Worm (Caenorhabditis elegans) whole organism, late embryonic: ENCODE data around the gene ess-2.

Experiments used
- C08G9.2 ChIP-seq: sonication (generic microtip); optimal IDR thresholded peaks from 2 replicates; lab custom pipeline; 2016; ENCODE audit warnings: mild to moderate bottlenecking, missing genetic modification characterization, moderate library complexity, missing compliant biosample characterization
- F13H6.1 ChIP-seq: sonication (generic microtip); optimal IDR thresholded peaks from 2 replicates; lab custom pipeline; 2016; ENCODE audit warnings: missing genetic modification characterization, missing compliant biosample characterization
- K02D7.2 ChIP-seq: sonication (generic microtip); optimal IDR thresholded peaks from 2 replicates; lab custom pipeline; 2017; ENCODE audit warnings: mild to moderate bottlenecking, missing genetic modification characterization, missing compliant biosample characterization
- K09A11.1 ChIP-seq: sonication (generic microtip); optimal IDR thresholded peaks from 2 replicates; lab custom pipeline; 2017; ENCODE audit warnings: antibody characterized with exemption, mild to moderate bottlenecking, missing genetic modification characterization, missing compliant biosample characterization; ENCODE audit not compliant: insufficient read depth
- T23F11.4 ChIP-seq: fragments of 200-800 bp; sonication (Bioruptor generic); optimal IDR thresholded peaks from 2 replicates; lab custom pipeline; 2018; ENCODE audit warnings: mild to moderate bottlenecking, missing genetic modification characterization, missing compliant biosample characterization
- ahr-1 ChIP-seq: sonication (generic microtip); optimal IDR thresholded peaks from 2 replicates; lab custom pipeline; 2016; ENCODE audit warnings: missing genetic modification characterization, missing compliant biosample characterization
- ama-1 ChIP-seq: fragments of 150-350 bp; optimal IDR thresholded peaks from 2 replicates; lab custom pipeline; 2014
- ceh-2 ChIP-seq: sonication (generic microtip); optimal IDR thresholded peaks from 2 replicates; lab custom pipeline; 2016; ENCODE audit warnings: missing genotype, missing genetic modification characterization, missing compliant biosample characterization
- ceh-24 ChIP-seq: sonication (generic microtip); optimal IDR thresholded peaks from 2 replicates; lab custom pipeline; 2016; ENCODE audit warnings: mild to moderate bottlenecking, missing genetic modification characterization, missing compliant biosample characterization
- ceh-31 ChIP-seq: sonication (generic microtip); optimal IDR thresholded peaks from 2 replicates; lab custom pipeline; 2016; ENCODE audit warnings: missing genetic modification characterization, missing compliant biosample characterization
- ceh-34 ChIP-seq: sonication (generic microtip); optimal IDR thresholded peaks from 2 replicates; lab custom pipeline; 2016; ENCODE audit warnings: mild to moderate bottlenecking, missing genetic modification characterization, missing compliant biosample characterization
- ceh-45 ChIP-seq: fragments of 200-800 bp; sonication (Bioruptor generic); IDR thresholded peaks from 2 replicates; pipeline ENCODE4 v1.3.6; 2022; ENCODE audit warnings: missing genetic modification reagents, missing genetic modification characterization, missing compliant biosample characterization
- ceh-48 ChIP-seq: sonication (generic microtip); optimal IDR thresholded peaks from 2 replicates; lab custom pipeline; 2016; ENCODE audit warnings: missing genetic modification characterization, inconsistent platforms, missing compliant biosample characterization
- ceh-6 ChIP-seq: fragments of 200-800 bp; sonication (Bioruptor generic); optimal IDR thresholded peaks from 2 replicates; lab custom pipeline; 2018; ENCODE audit warnings: mild to moderate bottlenecking, missing genetic modification characterization, missing compliant biosample characterization
- che-1 ChIP-seq: sonication (generic microtip); optimal IDR thresholded peaks from 2 replicates; lab custom pipeline; 2016; ENCODE audit warnings: mild to moderate bottlenecking, missing genetic modification characterization, missing compliant biosample characterization
- dmd-4 ChIP-seq: sonication (generic microtip); optimal IDR thresholded peaks from 2 replicates; lab custom pipeline; 2016; ENCODE audit warnings: borderline replicate concordance, missing genetic modification characterization, missing compliant biosample characterization
- ets-4 ChIP-seq: sonication (generic microtip); optimal IDR thresholded peaks from 2 replicates; lab custom pipeline; 2016; ENCODE audit warnings: missing genetic modification characterization, missing compliant biosample characterization
- fkh-10 ChIP-seq: fragments of 150-350 bp; optimal IDR thresholded peaks from 2 replicates; lab custom pipeline; 2014; ENCODE audit warnings: missing biosample characterization, missing genetic modification reagents, missing genetic modification characterization
- fkh-6 ChIP-seq: sonication (generic microtip); optimal IDR thresholded peaks from 2 replicates; lab custom pipeline; 2016; ENCODE audit warnings: missing genetic modification characterization, missing compliant biosample characterization
- hlh-15 ChIP-seq: sonication (generic microtip); optimal IDR thresholded peaks from 2 replicates; lab custom pipeline; 2016; ENCODE audit warnings: missing genetic modification characterization, missing compliant biosample characterization
- hlh-30 ChIP-seq: sonication (generic microtip); optimal IDR thresholded peaks from 2 replicates; lab custom pipeline; 2017; ENCODE audit warnings: antibody characterized with exemption, missing genetic modification characterization, missing compliant biosample characterization; ENCODE audit not compliant: insufficient read depth
- hlh-6 ChIP-seq: sonication (generic microtip); optimal IDR thresholded peaks from 2 replicates; lab custom pipeline; 2016; ENCODE audit warnings: missing genotype, missing genetic modification characterization, missing compliant biosample characterization
- hlh-8 ChIP-seq: sonication (generic microtip); optimal IDR thresholded peaks from 2 replicates; lab custom pipeline; 2016; ENCODE audit warnings: missing genotype, missing genetic modification characterization, missing compliant biosample characterization
- lim-6 ChIP-seq: sonication (generic microtip); optimal IDR thresholded peaks from 2 replicates; lab custom pipeline; 2016; ENCODE audit warnings: missing genetic modification characterization, missing compliant biosample characterization
- lin-11 ChIP-seq: fragments of 200-800 bp; sonication (Bioruptor generic); optimal IDR thresholded peaks from 2 replicates; lab custom pipeline; 2018; ENCODE audit warnings: mild to moderate bottlenecking, missing genetic modification characterization, missing compliant biosample characterization
- mec-3 ChIP-seq: sonication (generic microtip); optimal IDR thresholded peaks from 2 replicates; lab custom pipeline; 2016; ENCODE audit warnings: borderline replicate concordance, missing genetic modification characterization, missing compliant biosample characterization
- odd-2 ChIP-seq: sonication (generic microtip); optimal IDR thresholded peaks from 2 replicates; lab custom pipeline; 2017; ENCODE audit warnings: antibody characterized with exemption, mild to moderate bottlenecking, missing genetic modification characterization, missing compliant biosample characterization
- pat-9 ChIP-seq: fragments of 200-800 bp; sonication (Bioruptor generic); optimal IDR thresholded peaks from 2 replicates; lab custom pipeline; 2018; ENCODE audit warnings: mild to moderate bottlenecking, missing genetic modification characterization, moderate library complexity, missing compliant biosample characterization
- pax-1 ChIP-seq: fragments of 150-350 bp; optimal IDR thresholded peaks from 2 replicates; lab custom pipeline; 2014; ENCODE audit warnings: missing biosample characterization, missing genetic modification characterization
- pha-2 ChIP-seq: sonication (generic microtip); optimal IDR thresholded peaks from 2 replicates; lab custom pipeline; 2017; ENCODE audit warnings: mild to moderate bottlenecking, missing genetic modification characterization, missing compliant biosample characterization
- pha-4 ChIP-seq: fragments of 150-350 bp; optimal IDR thresholded peaks from 2 replicates; lab custom pipeline; 2018; ENCODE audit warnings: missing biosample characterization, missing genetic modification reagents, missing genetic modification characterization
- pqm-1 ChIP-seq: sonication (generic microtip); optimal IDR thresholded peaks from 2 replicates; lab custom pipeline; 2016; ENCODE audit warnings: missing genetic modification characterization, missing compliant biosample characterization
- ref-2 ChIP-seq: sonication (generic microtip); optimal IDR thresholded peaks from 2 replicates; lab custom pipeline; 2016; ENCODE audit warnings: missing genetic modification characterization, missing compliant biosample characterization
- sdc-2 ChIP-seq: sonication (generic microtip); optimal IDR thresholded peaks from 2 replicates; lab custom pipeline; 2016; ENCODE audit warnings: missing genotype, missing genetic modification characterization, missing compliant biosample characterization
- sox-2 ChIP-seq: fragments of 200-800 bp; sonication (Bioruptor generic); IDR thresholded peaks from 2 replicates; pipeline ENCODE4 v1.3.6; 2022; ENCODE audit warnings: missing genetic modification reagents, missing genetic modification characterization, missing compliant biosample characterization
- tbx-2 ChIP-seq: sonication (generic microtip); optimal IDR thresholded peaks from 2 replicates; lab custom pipeline; 2016; ENCODE audit warnings: missing genetic modification characterization, missing compliant biosample characterization
- ttx-3 ChIP-seq: sonication (generic microtip); optimal IDR thresholded peaks from 2 replicates; lab custom pipeline; 2016; ENCODE audit warnings: missing genetic modification reagents, missing genetic modification characterization, missing compliant biosample characterization
- unc-42 ChIP-seq: sonication (generic microtip); optimal IDR thresholded peaks from 2 replicates; lab custom pipeline; 2016; ENCODE audit warnings: missing genotype, missing genetic modification characterization, missing compliant biosample characterization
- unc-55 ChIP-seq: sonication (generic microtip); optimal IDR thresholded peaks from 2 replicates; lab custom pipeline; 2017; ENCODE audit warnings: missing biosample characterization, missing genetic modification reagents, missing genetic modification characterization
- unc-86 ChIP-seq: sonication (generic microtip); optimal IDR thresholded peaks from 2 replicates; lab custom pipeline; 2016; ENCODE audit warnings: missing genetic modification characterization, missing compliant biosample characterization

The ess-2 gene

ce11 chrIII:8490254-8490653, at the start of gene ess-2, which contains the start of gene F42H10.2:
Gene ess-2, minus strand, starts transcription at chrIII:8490352.
Gene F42H10.2, plus strand, starts transcription at chrIII:8490620.
- peak; percentile 38 for TF ChIP-seq unc-42 (tag; lab: Kevin White, UChicago)
- no peak for TF ChIP-seq fkh-10 (GFP tag; lab: Kevin White, UChicago)

- TF ChIP-seq pha-4 (no peak), dmd-4 (no peak), pax-1 (tag; lab: Kevin White, UChicago) (no peak), tbx-2 (tag; lab: Kevin White, UChicago) (no peak), F13H6.1 (tag; lab: Kevin White, UChicago) (no peak), hlh-8 (tag; lab: Kevin White, UChicago) (no peak), hlh-30 (no peak), unc-86 (tag; lab: Kevin White, UChicago) (no peak), lin-11 (tag; lab: Kevin White, UChicago) (no peak), mec-3 (no peak), ceh-34 (tag; lab: Kevin White, UChicago) (no peak), hlh-15 (tag; lab: Kevin White, UChicago) (no peak), ahr-1 (tag; lab: Kevin White, UChicago) (no peak), pat-9 (tag; lab: Kevin White, UChicago) (no peak), ref-2 (tag; lab: Kevin White, UChicago) (no peak), ceh-2 (tag; lab: Kevin White, UChicago) (no peak), fkh-10 (GFP tag; lab: Kevin White, UChicago) (no peak), ceh-45 (GFP tag; lab: Robert Waterston, UW) (no peak)
- TF ChIP-seq, all 69 proteins: peak for 0
These were observed 45.3 kb upstream of the ess-2 start for ce11 chrIII:8535445-8535844.

- no peak for TF ChIP-seq ref-2 (tag; lab: Kevin White, UChicago)
- no peak for TF ChIP-seq T23F11.4 (GFP tag; lab: Kevin White, UChicago)
- no peak for TF ChIP-seq fkh-6 (tag; lab: Kevin White, UChicago)
- TF ChIP-seq hlh-15 (tag; lab: Kevin White, UChicago), result no peak
- TF ChIP-seq ceh-24 (tag; lab: Kevin White, UChicago), result no peak
- no peak for TF ChIP-seq pqm-1 (tag; lab: Kevin White, UChicago)
- no peak for TF ChIP-seq C08G9.2
- TF ChIP-seq hlh-8 (tag; lab: Kevin White, UChicago), result no peak
These were observed 44.6 kb upstream of the ess-2 start, which contains the start of gene trp-1 for ce11 chrIII:8534647-8535181. Gene trp-1, plus strand, starts transcription at chrIII:8535131.

ce11 chrIII:8533900-8534299, 43.7 kb upstream of the ess-2 start:
- peak; percentile 39 for TF ChIP-seq unc-42 (tag; lab: Kevin White, UChicago)
- no peak for TF ChIP-seq sdc-2 (tag; lab: Kevin White, UChicago)

ce11 chrIII:8529772-8530171, 39.6 kb upstream of the ess-2 start, which contains the start of gene ZC21.10:
Gene ZC21.10, plus strand, starts transcription at chrIII:8530072.
- TF ChIP-seq ets-4 (tag; lab: Kevin White, UChicago) (no peak), odd-2 (tag; lab: Kevin White, UChicago) (no peak), sdc-2 (tag; lab: Kevin White, UChicago) (no peak)

ce11 chrIII:8529002-8529401, 38.9 kb upstream of the ess-2 start:
- TF ChIP-seq ahr-1 (tag; lab: Kevin White, UChicago) (no peak), lim-6 (tag; lab: Kevin White, UChicago) (peak; percentile 39), che-1 (tag; lab: Kevin White, UChicago) (no peak), K02D7.2 (tag; lab: Kevin White, UChicago) (no peak), pqm-1 (tag; lab: Kevin White, UChicago) (no peak), ets-4 (tag; lab: Kevin White, UChicago) (peak; percentile 78), fkh-10 (GFP tag; lab: Kevin White, UChicago) (no peak), hlh-8 (tag; lab: Kevin White, UChicago) (no peak), pax-1 (tag; lab: Kevin White, UChicago) (no peak), pha-2 (tag; lab: Kevin White, UChicago) (no peak), ceh-48 (tag; lab: Kevin White, UChicago) (no peak), ceh-31 (tag; lab: Kevin White, UChicago) (peak; percentile 90), ref-2 (tag; lab: Kevin White, UChicago) (peak; percentile 58), ama-1 (lab: Kevin White, UChicago) (peak; percentile 94), hlh-6 (no peak), pat-9 (tag; lab: Kevin White, UChicago) (no peak), ceh-6 (GFP tag; lab: Kevin White, UChicago) (no peak), unc-55 (GFP tag; lab: Kevin White, UChicago) (peak; percentile 57), unc-86 (tag; lab: Kevin White, UChicago) (no peak), sox-2 (GFP tag; lab: Robert Waterston, UW) (no peak), tbx-2 (tag; lab: Kevin White, UChicago) (peak; percentile 74), ceh-2 (tag; lab: Kevin White, UChicago) (peak; percentile 75), ceh-45 (GFP tag; lab: Robert Waterston, UW) (no peak), ttx-3 (tag; lab: Kevin White, UChicago) (no peak), K09A11.1 (tag; lab: Kevin White, UChicago) (peak; percentile 14)
